Fruit fly (Drosophila melanogaster): ENCODE results near the gene Skel.

The Skel gene

DNA sequence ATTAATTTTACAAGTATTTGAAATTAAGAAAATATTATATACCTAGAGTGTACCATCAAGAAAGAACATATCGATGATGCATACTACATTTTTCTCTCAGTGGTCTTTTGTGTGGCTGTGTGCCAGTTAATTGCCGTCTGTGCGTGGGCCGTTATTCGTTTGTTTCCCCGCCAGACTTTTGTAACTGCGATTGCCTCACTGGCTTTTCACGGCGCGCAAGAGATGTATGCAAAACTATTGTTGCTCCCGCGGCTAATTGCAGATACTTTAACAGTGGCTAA lies 5.1 kb upstream of the Skel start (continued):
- no peak for TF ChIP-seq Tbp (GFP tag; optimal IDR thresholded peaks at IDR 0.05)
- no peak for TF ChIP-seq Trl (optimal IDR thresholded peaks at IDR 0.05)
- TF ChIP-seq Trl (GFP tag; optimal IDR thresholded peaks at IDR 0.05) = no peak
- TF ChIP-seq D (optimal IDR thresholded peaks at IDR 0.05) = no peak
- TF ChIP-seq D (GFP tag; optimal IDR thresholded peaks at IDR 0.05) = no peak
- TF ChIP-seq CG11696 (GFP tag; IDR thresholded peaks at IDR 0.05) = no peak
- peak; percentile 54 for TF ChIP-seq tap (tag; optimal IDR thresholded peaks at IDR 0.05)
- TF ChIP-seq CG6854 (GFP tag; optimal IDR thresholded peaks at IDR 0.05) = no peak
- TF ChIP-seq Hr51 (GFP tag; optimal IDR thresholded peaks at IDR 0.05) = peak in 1 of 2 experiments; percentile 49
- no peak for TF ChIP-seq vfl (GFP tag; optimal IDR thresholded peaks at IDR 0.05)
- no peak for TF ChIP-seq unc-4 (GFP tag; IDR thresholded peaks at IDR 0.05; ENCODE audit: partially characterized antibody)
- TF ChIP-seq Bgb (GFP tag; IDR thresholded peaks at IDR 0.05; ENCODE audit: partially characterized antibody) = no peak
- TF ChIP-seq Hmr (GFP tag; optimal IDR thresholded peaks at IDR 0.05) = no peak
- TF ChIP-seq CG6654 (GFP tag; optimal IDR thresholded peaks at IDR 0.05) = peak; percentile 13
- TF ChIP-seq Bteb2 (GFP tag; optimal IDR thresholded peaks at IDR 0.05) = no peak
- no peak for TF ChIP-seq HLHmδ (GFP tag; optimal IDR thresholded peaks at IDR 0.05)
- no peak for TF ChIP-seq CG4328 (GFP tag; optimal IDR thresholded peaks at IDR 0.05)
- no peak for TF ChIP-seq sna (GFP tag; IDR thresholded peaks at IDR 0.05; ENCODE audit: partially characterized antibody)
- no peak for TF ChIP-seq CG17361 (GFP tag; IDR thresholded peaks at IDR 0.05)
- TF ChIP-seq Oaz (GFP tag; IDR thresholded peaks at IDR 0.05) = no peak
- TF ChIP-seq PHDP (tag; optimal IDR thresholded peaks at IDR 0.05) = peak; percentile 19
- TF ChIP-seq tll (GFP tag; optimal IDR thresholded peaks at IDR 0.05) = no peak
- TF ChIP-seq chinmo (GFP tag; IDR thresholded peaks at IDR 0.05; ENCODE audit: partially characterized antibody) = no peak
- peak; percentile 25; the same call in 1 of the 2 replicates for TF ChIP-seq ssp (GFP tag; IDR thresholded peaks at IDR 0.05)
- TF ChIP-seq seq (GFP tag; IDR thresholded peaks at IDR 0.05) = peak; percentile 70
- TF ChIP-seq gcm2 (GFP tag; optimal IDR thresholded peaks at IDR 0.05) = no peak
- peak; percentile 30 for TF ChIP-seq ATbp (GFP tag; optimal IDR thresholded peaks at IDR 0.05)
- no peak for TF ChIP-seq tx (GFP tag; optimal IDR thresholded peaks at IDR 0.05)
- TF ChIP-seq stwl (tag; optimal IDR thresholded peaks at IDR 0.05) = no peak
- no peak for TF ChIP-seq nau (GFP tag; optimal IDR thresholded peaks at IDR 0.05)
- peak; percentile 11 for TF ChIP-seq caup (GFP tag; optimal IDR thresholded peaks at IDR 0.05; ENCODE audit: severe bottlenecking)
- TF ChIP-seq crp (GFP tag; optimal IDR thresholded peaks at IDR 0.05) = no peak
- TF ChIP-seq p53 (GFP tag; optimal IDR thresholded peaks at IDR 0.05) = no peak
- TF ChIP-seq gro (GFP tag; optimal IDR thresholded peaks at IDR 0.05) = no peak
- no peak for TF ChIP-seq mam (GFP tag; optimal IDR thresholded peaks at IDR 0.05)
- no peak for TF ChIP-seq Nf-YB (GFP tag; optimal IDR thresholded peaks at IDR 0.05)
- TF ChIP-seq CG4424 (GFP tag; optimal IDR thresholded peaks at IDR 0.05) = peak; percentile 25
- TF ChIP-seq cwo (GFP tag; optimal IDR thresholded peaks at IDR 0.05) = no peak
- no peak for TF ChIP-seq Dll (GFP tag; IDR thresholded peaks at IDR 0.05; ENCODE audit: partially characterized antibody)
- TF ChIP-seq Max (GFP tag; optimal IDR thresholded peaks at IDR 0.05) = no peak
- no peak for TF ChIP-seq aop (GFP tag; IDR thresholded peaks at IDR 0.05)
- TF ChIP-seq CHES-1-like (GFP tag; optimal IDR thresholded peaks at IDR 0.05) = no peak
- no peak for TF ChIP-seq gsb (GFP tag; IDR thresholded peaks at IDR 0.05)
- no peak for TF ChIP-seq luna (GFP tag; optimal IDR thresholded peaks at IDR 0.05)

Measured in whole organism, embryonic.